Worm (Caenorhabditis elegans): ENCODE measurements around the gene Y43B11AR.3.

DNA sequence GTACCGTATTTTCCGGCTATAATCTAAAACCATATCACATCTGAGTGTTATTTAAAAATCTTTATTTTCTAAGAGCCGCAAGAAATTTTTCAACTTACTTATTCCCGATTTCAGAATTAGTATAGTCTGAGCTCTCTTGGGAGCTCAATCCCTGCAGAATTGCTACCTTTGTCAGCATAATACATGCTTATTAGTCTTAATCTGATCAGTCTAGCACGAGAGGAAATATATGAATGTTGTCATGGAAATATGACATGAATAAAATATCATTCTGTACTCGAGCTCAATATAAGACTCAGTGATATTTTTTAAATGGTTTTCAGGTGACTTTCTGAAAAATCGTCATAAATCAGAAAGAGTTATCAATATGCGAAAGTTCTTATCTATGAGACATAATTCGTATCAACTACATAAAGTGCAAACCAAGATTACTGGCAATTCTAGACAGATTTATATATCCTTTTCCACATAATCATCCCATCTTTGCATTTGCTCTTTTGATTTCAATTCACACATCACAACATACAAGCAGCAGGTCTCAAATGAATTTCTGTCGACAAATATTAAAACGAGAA is 38.1 kb downstream of the Y43B11AR.3 start:
- TF ChIP-seq sea-2 (GFP tag; optimal IDR thresholded peaks at IDR 0.05), result no peak
- TF ChIP-seq fkh-10 (GFP tag; optimal IDR thresholded peaks at IDR 0.05), result no peak
- TF ChIP-seq ama-1 (optimal IDR thresholded peaks at IDR 0.05), result no peak
- TF ChIP-seq unc-39 (tag; optimal IDR thresholded peaks at IDR 0.05), result no peak
- TF ChIP-seq snpc-4 (tag; optimal IDR thresholded peaks at IDR 0.05), result no peak

Data from whole organism, L3 larva.